Worm (Caenorhabditis elegans): Measurements from ENCODE around the gene R04B5.7.

- TF ChIP-seq ztf-23 (GFP tag; IDR thresholded peaks at IDR 0.05), result no peak
- TF ChIP-seq flt-1 (GFP tag; IDR thresholded peaks at IDR 0.05), result no peak
- TF ChIP-seq klf-2 (GFP tag; conservative IDR thresholded peaks at IDR 0.05), result no peak
- no peak for TF ChIP-seq med-1 (GFP tag; optimal IDR thresholded peaks at IDR 0.05; ENCODE audit: insufficient read depth)
- no peak for TF ChIP-seq tab-1 (GFP tag; IDR thresholded peaks at IDR 0.05)
- TF ChIP-seq ref-1 (GFP tag; conservative IDR thresholded peaks at IDR 0.05), result no peak
Measured at ce11 chrV:10058748-10059147, 31.6 kb downstream of the R04B5.7 start.
